Worm (Caenorhabditis elegans) whole organism, midembryonic: Measurements from ENCODE around the gene ZC13.2.

Experiments
- T22C8.4 ChIP-seq: fragments of 200-800 bp; sonication (Bioruptor generic); IDR thresholded peaks from 2 replicates; pipeline ENCODE4 v1.3.6; 2022; ENCODE audit warnings: missing genetic modification characterization, missing compliant biosample characterization
- cog-1 ChIP-seq: sonication (generic microtip); optimal IDR thresholded peaks from 2 replicates; lab custom pipeline; 2016; ENCODE audit warnings: missing genetic modification characterization, missing compliant biosample characterization
- flt-1 ChIP-seq: fragments of 200-800 bp; sonication (Bioruptor generic); IDR thresholded peaks from 2 replicates; pipeline ENCODE4 v1.3.6; 2022; ENCODE audit warnings: missing genetic modification characterization, missing compliant biosample characterization
- klf-2 ChIP-seq: fragments of 200-800 bp; sonication (Bioruptor generic); conservative IDR thresholded peaks from 2 replicates; pipeline ENCODE4 v1.3.6; 2022; ENCODE audit warnings: missing genetic modification reagents, missing genetic modification characterization, missing compliant biosample characterization
- med-1 ChIP-seq: sonication (generic microtip); optimal IDR thresholded peaks from 2 replicates; lab custom pipeline; 2017; ENCODE audit warnings: missing genetic modification characterization, mild to moderate bottlenecking, missing compliant biosample characterization, antibody characterized with exemption, missing genetic modification reagents; ENCODE audit not compliant: insufficient read depth
- ref-1 ChIP-seq: fragments of 200-800 bp; sonication (Bioruptor generic); conservative IDR thresholded peaks from 2 replicates; pipeline ENCODE4 v1.3.6; 2022; ENCODE audit warnings: missing genetic modification reagents, missing genetic modification characterization, missing compliant biosample characterization
- tab-1 ChIP-seq: fragments of 200-800 bp; sonication (Bioruptor generic); IDR thresholded peaks from 2 replicates; pipeline ENCODE4 v1.3.6; 2022; ENCODE audit warnings: missing genetic modification characterization, missing compliant biosample characterization
- ztf-23 ChIP-seq: fragments of 200-800 bp; sonication (Bioruptor generic); IDR thresholded peaks from 2 replicates; pipeline ENCODE4 v1.3.6; 2022; ENCODE audit warnings: missing genetic modification reagents, missing genetic modification characterization, missing compliant biosample characterization
- ztf-29 ChIP-seq: fragments of 200-800 bp; sonication (Bioruptor generic); IDR thresholded peaks from 2 replicates; pipeline ENCODE4 v1.3.6; 2022; ENCODE audit warnings: missing genetic modification reagents, missing genetic modification characterization, missing compliant biosample characterization

The ZC13.2 gene

DNA sequence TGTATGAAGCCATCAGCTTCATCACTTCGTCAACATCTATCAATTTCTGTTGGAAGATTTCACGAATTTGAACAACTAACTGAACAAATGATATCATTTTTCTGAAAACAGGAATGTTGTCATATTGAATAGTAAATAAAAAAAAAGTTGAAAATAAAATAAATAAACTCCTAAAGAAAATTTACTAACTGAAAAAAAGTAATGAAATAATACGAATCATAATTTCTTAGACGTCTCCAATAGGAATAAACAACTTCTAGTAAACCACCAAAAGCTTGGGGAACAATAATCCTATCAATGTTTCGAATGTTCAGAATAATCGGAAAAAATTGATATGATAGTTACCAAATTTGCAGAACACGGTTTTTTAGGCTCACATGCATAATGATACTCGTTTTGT, 17.0 kb upstream of the ZC13.2 start, which contains the start of gene cdo-1:
Gene cdo-1 (minus strand): TSS at position 101 of the 400 bp plus-strand sequence.
- no peak for TF ChIP-seq ztf-29
- no peak for TF ChIP-seq ref-1 (GFP tag; lab: Robert Waterston, UW)
- no peak for TF ChIP-seq ztf-23 (GFP tag; lab: Robert Waterston, UW)
- no peak for TF ChIP-seq cog-1 (tag; lab: Kevin White, UChicago)
- no peak for TF ChIP-seq tab-1
- no peak for TF ChIP-seq med-1 (GFP tag; lab: Kevin White, UChicago)
- no peak for TF ChIP-seq flt-1
- TF ChIP-seq klf-2 (GFP tag; lab: Robert Waterston, UW), result no peak
- TF ChIP-seq T22C8.4 (GFP tag; lab: Robert Waterston, UW), result no peak

DNA sequence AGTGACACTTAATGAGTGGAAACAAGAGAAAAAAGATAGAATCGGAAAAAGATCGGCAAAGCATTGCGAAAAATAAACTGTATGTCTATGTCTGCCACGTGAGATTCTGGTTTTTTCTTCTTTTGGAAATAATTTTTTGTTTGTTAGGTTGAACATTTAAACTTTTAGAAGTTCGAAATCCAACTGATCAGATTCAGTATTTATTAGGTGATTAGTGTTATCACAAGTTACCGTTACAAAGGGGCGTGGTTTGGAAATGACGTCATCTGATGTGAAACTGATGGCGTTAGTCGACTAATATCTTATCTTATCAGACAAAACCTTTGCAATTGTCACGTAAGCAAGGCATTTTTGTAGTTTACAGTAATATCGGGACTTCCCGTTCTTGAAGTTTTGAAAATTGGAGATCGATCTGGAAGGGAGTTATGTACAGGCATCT, 16.2 kb upstream of the ZC13.2 start:
- TF ChIP-seq med-1 (GFP tag; lab: Kevin White, UChicago), result no peak
- TF ChIP-seq flt-1, result no peak
- no peak for TF ChIP-seq ztf-29
- TF ChIP-seq ref-1 (GFP tag; lab: Robert Waterston, UW), result no peak
- TF ChIP-seq klf-2 (GFP tag; lab: Robert Waterston, UW), result no peak
- no peak for TF ChIP-seq T22C8.4 (GFP tag; lab: Robert Waterston, UW)
- no peak for TF ChIP-seq tab-1
- TF ChIP-seq ztf-23 (GFP tag; lab: Robert Waterston, UW), result no peak

ce11 chrX:865214-865613, 15.3 kb upstream of the ZC13.2 start:
- TF ChIP-seq cog-1 (tag; lab: Kevin White, UChicago) (no peak), ztf-23 (GFP tag; lab: Robert Waterston, UW) (no peak), ref-1 (GFP tag; lab: Robert Waterston, UW) (no peak), ztf-29 (no peak), flt-1 (no peak), T22C8.4 (GFP tag; lab: Robert Waterston, UW) (no peak), tab-1 (no peak), med-1 (GFP tag; lab: Kevin White, UChicago) (no peak), klf-2 (GFP tag; lab: Robert Waterston, UW) (no peak)

ce11 chrX:871020-871419, 9.4 kb upstream of the ZC13.2 start, which contains the start of gene lgl-1:
Gene lgl-1 (minus strand): TSS chrX:871089.
- TF ChIP-seq ref-1 (GFP tag; lab: Robert Waterston, UW), result no peak
- peak; percentile 70 for TF ChIP-seq cog-1 (tag; lab: Kevin White, UChicago)
- TF ChIP-seq T22C8.4 (GFP tag; lab: Robert Waterston, UW), result 0 out of 2 replicates have a peak, but pooled peaks have one; percentile 13
- TF ChIP-seq ztf-29, result no peak
- no peak for TF ChIP-seq ztf-23 (GFP tag; lab: Robert Waterston, UW)
- TF ChIP-seq flt-1, result 0 out of 2 replicates have a peak, but pooled peaks have one; percentile 46

ce11 chrX:871957-872715, 8.3 kb upstream of the ZC13.2 start, which contains the start of gene F56F10.1:
Gene F56F10.1 (plus strand): TSS chrX:872603.
- no peak for TF ChIP-seq tab-1
- no peak for TF ChIP-seq ztf-23 (GFP tag; lab: Robert Waterston, UW)
- no peak for TF ChIP-seq med-1 (GFP tag; lab: Kevin White, UChicago)
- TF ChIP-seq klf-2 (GFP tag; lab: Robert Waterston, UW), result no peak
- TF ChIP-seq ztf-29, result no peak
- TF ChIP-seq cog-1 (tag; lab: Kevin White, UChicago), result no peak

DNA sequence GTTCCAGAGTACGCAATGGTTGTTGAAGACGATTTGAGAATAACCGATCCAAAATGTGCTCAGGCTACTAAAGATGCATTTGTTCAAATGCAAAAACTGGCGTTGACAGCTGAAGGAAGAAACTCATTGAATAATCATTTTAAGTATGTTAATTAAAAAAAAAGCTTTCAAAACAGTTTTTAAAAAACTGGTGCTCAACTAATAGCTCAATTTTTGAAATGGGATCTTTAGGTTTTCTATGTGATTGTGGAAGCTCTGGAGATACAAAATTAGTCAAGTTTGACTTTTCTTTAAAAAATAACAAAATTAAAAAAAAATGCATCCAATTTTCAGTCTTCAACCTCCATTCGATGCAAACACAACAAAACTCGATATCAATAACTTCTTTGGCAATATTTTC, 6.8 kb upstream of the ZC13.2 start:
- TF ChIP-seq tab-1, result no peak
- no peak for TF ChIP-seq med-1 (GFP tag; lab: Kevin White, UChicago)
- no peak for TF ChIP-seq klf-2 (GFP tag; lab: Robert Waterston, UW)
- TF ChIP-seq cog-1 (tag; lab: Kevin White, UChicago), result no peak
- TF ChIP-seq T22C8.4 (GFP tag; lab: Robert Waterston, UW), result no peak
- TF ChIP-seq ztf-29, result no peak
- no peak for TF ChIP-seq flt-1
- no peak for TF ChIP-seq ref-1 (GFP tag; lab: Robert Waterston, UW)
- TF ChIP-seq ztf-23 (GFP tag; lab: Robert Waterston, UW), result no peak

DNA sequence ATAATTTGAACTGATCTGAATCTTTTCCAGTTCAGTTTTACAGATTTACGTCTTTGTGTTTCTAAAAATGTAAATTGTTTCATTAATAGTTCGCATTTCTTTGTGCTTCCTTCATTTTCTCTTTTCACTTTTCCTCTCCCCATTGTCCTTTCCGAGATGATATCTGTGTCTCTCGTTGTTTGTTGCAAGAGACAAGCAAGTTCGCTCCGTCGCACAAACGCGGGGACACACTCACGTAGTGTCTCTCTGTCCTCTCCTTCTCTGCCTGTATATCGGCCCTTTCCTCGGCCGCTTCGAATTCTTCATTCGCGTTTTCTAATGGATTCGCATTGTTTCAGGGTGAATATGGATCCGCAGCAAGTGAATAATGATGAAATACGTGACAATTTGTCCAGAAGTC, 3.5 kb upstream of the ZC13.2 start, which contains the start of gene ZC13.1:
Gene ZC13.1 (plus strand): TSS at position 305 of the 400 bp plus-strand sequence.
- peak; percentile 49; the same call in 1 of the 2 replicates for TF ChIP-seq ztf-23 (GFP tag; lab: Robert Waterston, UW)
- no peak for TF ChIP-seq flt-1
- no peak for TF ChIP-seq tab-1
- TF ChIP-seq T22C8.4 (GFP tag; lab: Robert Waterston, UW), result no peak
- TF ChIP-seq ztf-29, result no peak
- no peak for TF ChIP-seq med-1 (GFP tag; lab: Kevin White, UChicago)
- TF ChIP-seq ref-1 (GFP tag; lab: Robert Waterston, UW), result no peak
- no peak for TF ChIP-seq klf-2 (GFP tag; lab: Robert Waterston, UW)
- peak; percentile 34 for TF ChIP-seq cog-1 (tag; lab: Kevin White, UChicago)

- TF ChIP-seq tab-1, result no peak
- TF ChIP-seq klf-2 (GFP tag; lab: Robert Waterston, UW), result no peak
- no peak for TF ChIP-seq flt-1
- no peak for TF ChIP-seq ref-1 (GFP tag; lab: Robert Waterston, UW)
- no peak for TF ChIP-seq cog-1 (tag; lab: Kevin White, UChicago)
- no peak for TF ChIP-seq med-1 (GFP tag; lab: Kevin White, UChicago)
- TF ChIP-seq ztf-29, result no peak
- no peak for TF ChIP-seq ztf-23 (GFP tag; lab: Robert Waterston, UW)
- no peak for TF ChIP-seq T22C8.4 (GFP tag; lab: Robert Waterston, UW)
These were observed 7.8 kb downstream of the ZC13.2 start, which contains the start of gene mam-1 for ce11 chrX:888294-888693. Gene mam-1 (minus strand): TSS chrX:888394.

- TF ChIP-seq med-1 (GFP tag; lab: Kevin White, UChicago) (no peak), ref-1 (GFP tag; lab: Robert Waterston, UW) (no peak), cog-1 (tag; lab: Kevin White, UChicago) (no peak), ztf-29 (no peak), tab-1 (no peak), flt-1 (no peak), klf-2 (GFP tag; lab: Robert Waterston, UW) (no peak), ztf-23 (GFP tag; lab: Robert Waterston, UW) (no peak), T22C8.4 (GFP tag; lab: Robert Waterston, UW) (no peak)
These were observed 17.5 kb downstream of the ZC13.2 start, which contains the start of gene mab-7 for ce11 chrX:897948-898347. Gene mab-7 (minus strand): TSS chrX:898048.
